Worm (Caenorhabditis elegans) whole organism, L4/young adult: ENCODE measurements around the gene T28A11.16.

Experiments used
- W03F9.2 ChIP-seq: fragments of 150-350 bp; optimal IDR thresholded peaks from 2 replicates; lab custom pipeline; 2014; ENCODE audit warnings: missing biosample characterization, missing genetic modification characterization
- dao-5 ChIP-seq: sonication (generic microtip); optimal IDR thresholded peaks from 2 replicates; lab custom pipeline; 2016; ENCODE audit warnings: missing genotype, missing genetic modification characterization, moderate library complexity, missing compliant biosample characterization
- him-1 ChIP-seq: sonication (generic microtip); optimal IDR thresholded peaks from 2 replicates; lab custom pipeline; 2016; ENCODE audit warnings: missing genotype, missing genetic modification reagents, missing genetic modification characterization, missing compliant biosample characterization

DNA sequence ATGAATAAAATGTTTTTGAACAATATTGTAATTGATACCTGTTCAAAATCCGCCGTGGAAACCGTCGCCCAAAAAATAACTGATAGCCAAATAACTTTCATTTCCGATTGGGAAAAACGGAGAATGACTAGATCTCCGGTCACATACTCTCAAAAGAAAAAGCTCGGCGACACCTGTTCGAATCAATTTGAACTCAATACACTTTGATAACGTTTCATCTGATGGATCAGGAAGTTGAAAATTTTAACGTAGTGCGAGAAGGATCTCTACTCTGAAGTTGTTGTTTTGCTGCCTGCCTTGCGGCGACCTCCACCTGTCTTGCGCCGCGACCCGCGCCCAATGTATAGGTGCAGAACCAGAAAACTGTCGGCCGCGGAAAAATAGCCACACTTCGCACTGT, 14.1 kb upstream of the T28A11.16 start, which contains the start of gene T28A11.20:
- TF ChIP-seq W03F9.2 (tag; lab: Kevin White, UChicago) (no peak), him-1 (no peak), dao-5 (tag; lab: Kevin White, UChicago) (no peak)
